Fruit fly (Drosophila melanogaster): ENCODE results near the gene tgo.
A peak's percentile ranks its signal among the peaks of the same experiment; 100 is the strongest.

Gene tgo

DNA sequence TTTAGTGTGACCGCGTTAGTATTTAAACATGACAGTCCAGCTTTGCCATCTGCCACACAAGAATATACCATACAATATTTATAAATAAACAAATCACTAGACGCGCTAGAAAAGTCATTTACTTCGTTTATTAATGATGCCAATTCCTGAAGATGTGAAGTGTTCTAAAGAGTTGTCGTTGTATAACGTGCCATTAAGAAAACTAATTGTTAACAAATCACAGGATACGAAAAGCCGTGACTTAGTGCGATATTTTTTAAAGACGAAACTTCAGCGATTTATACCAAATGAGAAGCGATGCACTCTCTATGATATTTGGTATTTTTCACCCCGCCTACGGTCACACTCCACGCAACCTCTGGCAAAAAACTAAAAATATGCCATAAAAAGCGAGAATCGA, 19.6 kb upstream of the tgo start, which contains the start of gene neur (continued):
- no peak for TF ChIP-seq Eip93F (GFP tag; optimal IDR thresholded peaks at IDR 0.05)
- no peak for TF ChIP-seq Hr38 (GFP tag; optimal IDR thresholded peaks at IDR 0.05)
- TF ChIP-seq dsx (GFP tag; optimal IDR thresholded peaks at IDR 0.05; ENCODE audit: poor library complexity, severe bottlenecking), result no peak
- TF ChIP-seq CG34406 (GFP tag; optimal IDR thresholded peaks at IDR 0.05), result no peak
- no peak for TF ChIP-seq Hr4 (GFP tag; optimal IDR thresholded peaks at IDR 0.05)
- no peak for TF ChIP-seq CG3919 (GFP tag; optimal IDR thresholded peaks at IDR 0.05)
- no peak for TF ChIP-seq eg (GFP tag; IDR thresholded peaks at IDR 0.05)

DNA sequence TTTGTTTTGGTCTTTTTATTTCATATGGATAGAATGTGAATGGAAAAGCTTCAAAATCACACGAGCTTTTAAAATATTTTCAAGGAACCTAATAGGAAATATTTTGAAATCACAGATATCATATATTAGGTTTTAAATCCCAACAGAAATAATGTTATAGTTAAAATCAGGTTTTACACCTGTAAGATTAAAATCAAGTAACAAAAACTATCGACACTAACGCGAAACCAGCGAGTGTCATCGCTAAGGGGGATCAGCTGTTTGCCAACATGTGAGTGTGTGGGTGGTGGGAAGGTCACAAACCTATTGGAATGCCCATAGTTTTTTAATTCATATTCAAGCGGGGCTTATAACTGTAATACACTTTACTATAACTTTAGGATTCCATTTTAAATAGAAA, 18.8 kb upstream of the tgo start, which contains the start of gene hyx:
Gene hyx, plus strand, starts transcription at position 109 of the 400 bp plus-strand sequence.
- no peak for TF ChIP-seq fkh (GFP tag; optimal IDR thresholded peaks at IDR 0.05)
- TF ChIP-seq CG32006 (GFP tag; optimal IDR thresholded peaks at IDR 0.05), result no peak
- no peak for TF ChIP-seq ss (GFP tag; optimal IDR thresholded peaks at IDR 0.05)
- no peak for TF ChIP-seq CG6854 (GFP tag; optimal IDR thresholded peaks at IDR 0.05)
- peak; percentile 54 for TF ChIP-seq esn (GFP tag; optimal IDR thresholded peaks at IDR 0.05)
- TF ChIP-seq CG6792 (GFP tag; optimal IDR thresholded peaks at IDR 0.05), result no peak
- TF ChIP-seq CG8119 (GFP tag; IDR thresholded peaks at IDR 0.05), result no peak
- peak; percentile 81 for TF ChIP-seq Eip78C (GFP tag)
- TF ChIP-seq Ets21C (GFP tag; optimal IDR thresholded peaks at IDR 0.05), result no peak
- TF ChIP-seq CG10631 (GFP tag; optimal IDR thresholded peaks at IDR 0.05), result peak; percentile 1
- peak; percentile 22 for TF ChIP-seq Lpt (GFP tag; optimal IDR thresholded peaks at IDR 0.05)
- TF ChIP-seq svp (GFP tag), result peak; percentile 96
- TF ChIP-seq lz (GFP tag; optimal IDR thresholded peaks at IDR 0.05), result peak; percentile 12
- TF ChIP-seq CG6163 (GFP tag; IDR thresholded peaks at IDR 0.05), result no peak
- TF ChIP-seq Eip93F (GFP tag; optimal IDR thresholded peaks at IDR 0.05), result no peak
- TF ChIP-seq Hr38 (GFP tag; optimal IDR thresholded peaks at IDR 0.05), result no peak
- no peak for TF ChIP-seq Met (GFP tag; optimal IDR thresholded peaks at IDR 0.05)
- peak; percentile 20 for TF ChIP-seq CG31627 (GFP tag; optimal IDR thresholded peaks at IDR 0.05)
- TF ChIP-seq CG11902 (GFP tag; optimal IDR thresholded peaks at IDR 0.05), result no peak
- TF ChIP-seq achi (GFP tag; optimal IDR thresholded peaks at IDR 0.05), result peak; percentile 2
- no peak for TF ChIP-seq CG6808 (GFP tag; optimal IDR thresholded peaks at IDR 0.05)
- peak; percentile 30 for TF ChIP-seq Sox14 (GFP tag; optimal IDR thresholded peaks at IDR 0.05)
- TF ChIP-seq CG3032 (tag; optimal IDR thresholded peaks at IDR 0.05), result peak; percentile 36
- TF ChIP-seq CG16779 (tag; optimal IDR thresholded peaks at IDR 0.05), result no peak
- TF ChIP-seq cyc (GFP tag; optimal IDR thresholded peaks at IDR 0.05), result peak; percentile 27
- peak; percentile 53 for TF ChIP-seq Hr4 (GFP tag; optimal IDR thresholded peaks at IDR 0.05)
- TF ChIP-seq acj6 (GFP tag; optimal IDR thresholded peaks at IDR 0.05), result peak; percentile 30
- no peak for TF ChIP-seq Ets96B (tag; optimal IDR thresholded peaks at IDR 0.05)
- no peak for TF ChIP-seq Sox15 (GFP tag; optimal IDR thresholded peaks at IDR 0.05)
- TF ChIP-seq CG1621 (tag; optimal IDR thresholded peaks at IDR 0.05), result no peak
- TF ChIP-seq Eip75B (GFP tag; optimal IDR thresholded peaks at IDR 0.05), result peak; percentile 36
- TF ChIP-seq CG9139 (GFP tag; optimal IDR thresholded peaks at IDR 0.05), result no peak
- TF ChIP-seq Hr39 (GFP tag; optimal IDR thresholded peaks at IDR 0.05), result peak; percentile 52
- no peak for TF ChIP-seq dsx (GFP tag; optimal IDR thresholded peaks at IDR 0.05; ENCODE audit: poor library complexity, severe bottlenecking)
- peak; percentile 40 for TF ChIP-seq topi (GFP tag; optimal IDR thresholded peaks at IDR 0.05)
- no peak for TF ChIP-seq CG8632 (GFP tag; optimal IDR thresholded peaks at IDR 0.05)
- TF ChIP-seq eg (GFP tag; IDR thresholded peaks at IDR 0.05), result peak; percentile 33; the same call in 2 of the 3 replicates
- no peak for TF ChIP-seq CG11762 (GFP tag; optimal IDR thresholded peaks at IDR 0.05; ENCODE audit: insufficient read depth)
- peak; percentile 19; the same call in 1 of the 2 replicates for TF ChIP-seq CG15336 (GFP tag; IDR thresholded peaks at IDR 0.05)

Data from whole organism, prepupa.